Worm (Caenorhabditis elegans) whole organism, L1 larva: ENCODE data around the gene gly-13.

ENCODE experiments used
- blmp-1 ChIP-seq: fragments of 150-350 bp; optimal IDR thresholded peaks from 2 replicates; lab custom pipeline; 2014; ENCODE audit warnings: missing biosample characterization, missing genetic modification characterization
- ceh-63 ChIP-seq: fragments of 200-800 bp; sonication (Bioruptor generic); optimal IDR thresholded peaks from 2 replicates; lab custom pipeline; 2018; ENCODE audit warnings: mild to moderate bottlenecking, missing genetic modification characterization, missing compliant biosample characterization
- elt-2 ChIP-seq: sonication (generic microtip); optimal IDR thresholded peaks from 2 replicates; lab custom pipeline; 2016; ENCODE audit warnings: missing genetic modification characterization, mild to moderate bottlenecking, inconsistent platforms, missing compliant biosample characterization, missing genetic modification reagents
- elt-3 ChIP-seq, 6 experiments: fragments of 150-350 bp in 1 of 6; sonication (generic microtip); optimal IDR thresholded peaks; 2 replicates each; lab custom pipeline; 2017 to 2018; ENCODE audit warnings: missing biosample characterization in 6 of 6, missing genetic modification characterization in 6 of 6, inconsistent platforms in 1 of 6
- lin-14 ChIP-seq: fragments of 200-800 bp; sonication (Bioruptor generic); optimal IDR thresholded peaks from 2 replicates; lab custom pipeline; 2018; ENCODE audit warnings: mild to moderate bottlenecking, missing genetic modification characterization, moderate library complexity, missing compliant biosample characterization
- mab-9 ChIP-seq: fragments of 200-800 bp; sonication (Bioruptor generic); IDR thresholded peaks from 2 replicates; pipeline ENCODE4 v1.3.6; 2022; ENCODE audit warnings: missing genetic modification reagents, missing genetic modification characterization, missing compliant biosample characterization
- nhr-12 ChIP-seq: sonication (generic microtip); optimal IDR thresholded peaks from 2 replicates; lab custom pipeline; 2017; ENCODE audit warnings: missing biosample characterization, missing genetic modification characterization
- nhr-19 ChIP-seq: fragments of 200-800 bp; sonication (Bioruptor generic); conservative IDR thresholded peaks from 2 replicates; pipeline ENCODE4 v1.3.6; 2022; ENCODE audit warnings: missing genetic modification characterization, missing compliant biosample characterization
- nhr-20 ChIP-seq: sonication (generic microtip); optimal IDR thresholded peaks from 2 replicates; lab custom pipeline; 2016; ENCODE audit warnings: mild to moderate bottlenecking, missing genetic modification characterization, missing compliant biosample characterization
- nhr-71 ChIP-seq: sonication (generic microtip); optimal IDR thresholded peaks from 2 replicates; lab custom pipeline; 2016; ENCODE audit warnings: mild to moderate bottlenecking, missing genetic modification characterization, moderate library complexity, missing compliant biosample characterization
- nhr-77 ChIP-seq: fragments of 150-350 bp; optimal IDR thresholded peaks from 2 replicates; lab custom pipeline; 2014; ENCODE audit warnings: missing biosample characterization, missing genetic modification characterization
- nhr-85 ChIP-seq: sonication (generic microtip); peaks from one replicate; lab custom pipeline; 2016; ENCODE audit warnings: missing genetic modification characterization, inconsistent platforms, missing compliant biosample characterization
- nhr-90 ChIP-seq: sonication (generic microtip); optimal IDR thresholded peaks from 2 replicates; lab custom pipeline; 2016; ENCODE audit warnings: mild to moderate bottlenecking, missing genetic modification characterization, missing compliant biosample characterization; ENCODE audit not compliant: poor library complexity
- snu-23 ChIP-seq: sonication (generic microtip); optimal IDR thresholded peaks from 2 replicates; lab custom pipeline; 2016; ENCODE audit warnings: missing genetic modification characterization, missing compliant biosample characterization
- unc-62 ChIP-seq: fragments of 150-350 bp; optimal IDR thresholded peaks from 2 replicates; lab custom pipeline; 2014; ENCODE audit warnings: missing biosample characterization, missing genetic modification reagents, missing genetic modification characterization

Gene gly-13

DNA sequence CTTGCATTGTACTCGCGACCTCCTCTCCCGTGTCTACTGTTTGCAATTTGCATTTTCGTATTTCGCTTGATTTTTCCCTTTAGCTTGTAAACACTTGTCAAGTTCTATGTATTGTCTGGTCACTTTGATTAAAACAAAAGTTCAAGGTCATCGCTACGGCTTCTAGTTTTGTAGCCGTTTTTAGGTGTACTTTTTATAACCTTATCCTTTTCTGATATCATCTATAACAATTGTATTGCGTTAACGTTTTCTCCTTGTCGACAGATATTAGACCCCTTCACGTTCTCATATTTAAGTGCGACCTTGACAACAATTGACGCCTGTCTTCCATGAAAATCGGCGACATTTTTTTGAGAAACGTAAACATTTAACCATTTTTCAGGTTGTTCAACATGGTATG is 49.8 kb downstream of the gly-13 start:
- no peak for TF ChIP-seq unc-62 (GFP tag; lab: Kevin White, UChicago)
- peak; percentile 46 for TF ChIP-seq lin-14 (GFP tag; lab: Kevin White, UChicago)
- TF ChIP-seq mab-9 = no peak
- no peak for TF ChIP-seq nhr-90 (tag; lab: Kevin White, UChicago)
- TF ChIP-seq snu-23 = peak; percentile 9
- 0 out of 2 replicates have a peak, but pooled peaks have one; percentile 19 for TF ChIP-seq nhr-19
- TF ChIP-seq nhr-85 (tag; lab: Kevin White, UChicago) = peak; percentile 90
- peak in 4 of 6 experiments; percentile 28 to 63 (median 59) for TF ChIP-seq elt-3 (tag; optimal IDR thresholded peaks at IDR 0.05; lab: Kevin White, UChicago)
- peak; percentile 45 for TF ChIP-seq nhr-71
- TF ChIP-seq blmp-1 = peak; percentile 14
- peak; percentile 23 for TF ChIP-seq nhr-20
- TF ChIP-seq nhr-12 (tag; lab: Kevin White, UChicago) = no peak
- TF ChIP-seq nhr-77 = no peak
- TF ChIP-seq ceh-63 (GFP tag; lab: Kevin White, UChicago) = no peak
- no peak for TF ChIP-seq elt-2 (tag; lab: Kevin White, UChicago)
